Fruit fly (Drosophila melanogaster): ENCODE results near the gene comt.
A peak's percentile ranks its signal among the peaks of the same experiment; 100 is the strongest.

Gene comt

DNA sequence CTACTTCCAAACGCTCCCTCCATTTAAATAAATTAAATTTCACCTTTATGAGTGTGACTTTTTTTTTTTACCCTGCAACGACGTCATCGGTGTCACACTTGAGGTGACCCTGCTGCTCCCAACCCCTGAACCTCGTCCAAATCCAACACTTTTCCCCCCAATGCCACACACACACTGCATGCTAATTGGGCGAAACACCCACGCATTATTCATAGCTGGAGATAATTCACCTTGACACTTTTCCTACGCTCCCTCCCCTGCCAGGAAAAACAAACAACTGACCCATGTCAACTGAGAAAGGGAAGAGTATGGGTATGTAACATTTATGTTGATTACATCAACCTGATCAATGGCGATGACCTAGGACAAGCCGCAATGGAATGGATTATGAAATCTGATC lies 39.5 kb upstream of the comt start:
- no peak for TF ChIP-seq CG5204 (GFP tag; optimal IDR thresholded peaks at IDR 0.05)
- no peak for TF ChIP-seq CG14711 (tag; optimal IDR thresholded peaks at IDR 0.05)
- no peak for TF ChIP-seq CG1620 (GFP tag; optimal IDR thresholded peaks at IDR 0.05)
- no peak for TF ChIP-seq cnc (optimal IDR thresholded peaks at IDR 0.05)
- TF ChIP-seq CG7045 (GFP tag; optimal IDR thresholded peaks at IDR 0.05) = no peak
- TF ChIP-seq CG11617 (GFP tag; optimal IDR thresholded peaks at IDR 0.05) = no peak
- TF ChIP-seq CG33017 (tag; optimal IDR thresholded peaks at IDR 0.05) = no peak
- no peak for TF ChIP-seq kay (GFP tag; ENCODE audit: borderline replicate concordance)
- TF ChIP-seq cic (GFP tag; optimal IDR thresholded peaks at IDR 0.05) = no peak
- no peak for TF ChIP-seq Crg-1 (GFP tag; optimal IDR thresholded peaks at IDR 0.05)
- TF ChIP-seq tj (GFP tag; optimal IDR thresholded peaks at IDR 0.05) = no peak
- no peak for TF ChIP-seq Hr96 (GFP tag; optimal IDR thresholded peaks at IDR 0.05)
- TF ChIP-seq Clk (GFP tag; optimal IDR thresholded peaks at IDR 0.05) = no peak
- TF ChIP-seq bab1 (GFP tag; optimal IDR thresholded peaks at IDR 0.05) = no peak
- TF ChIP-seq Mnt (GFP tag; optimal IDR thresholded peaks at IDR 0.05) = no peak
- no peak for TF ChIP-seq CG12768 (GFP tag; optimal IDR thresholded peaks at IDR 0.05)
- no peak for TF ChIP-seq CG7101 (tag; optimal IDR thresholded peaks at IDR 0.05)
- no peak for TF ChIP-seq toe (GFP tag; optimal IDR thresholded peaks at IDR 0.05)

DNA sequence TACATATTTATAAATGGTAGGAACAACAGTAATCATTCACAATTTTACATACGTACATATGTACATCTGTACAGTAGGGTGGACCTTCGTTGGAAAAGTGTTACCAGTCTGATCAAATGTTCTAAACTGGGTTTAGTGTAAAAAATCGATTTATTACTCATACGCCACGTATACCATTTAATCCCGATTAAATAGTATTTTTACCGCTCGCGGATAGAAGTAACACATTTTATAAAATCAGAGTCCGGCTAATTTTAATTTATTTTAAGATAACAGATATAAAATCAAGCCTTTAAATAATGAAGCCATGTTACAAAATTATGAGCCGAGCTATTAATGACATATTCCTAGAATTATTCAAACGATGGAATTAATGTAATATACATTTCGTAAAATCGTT lies 38.4 kb upstream of the comt start:
- TF ChIP-seq pad (GFP tag; optimal IDR thresholded peaks at IDR 0.05) (no peak), kay (GFP tag; ENCODE audit: borderline replicate concordance) (peak; percentile 61)

DNA sequence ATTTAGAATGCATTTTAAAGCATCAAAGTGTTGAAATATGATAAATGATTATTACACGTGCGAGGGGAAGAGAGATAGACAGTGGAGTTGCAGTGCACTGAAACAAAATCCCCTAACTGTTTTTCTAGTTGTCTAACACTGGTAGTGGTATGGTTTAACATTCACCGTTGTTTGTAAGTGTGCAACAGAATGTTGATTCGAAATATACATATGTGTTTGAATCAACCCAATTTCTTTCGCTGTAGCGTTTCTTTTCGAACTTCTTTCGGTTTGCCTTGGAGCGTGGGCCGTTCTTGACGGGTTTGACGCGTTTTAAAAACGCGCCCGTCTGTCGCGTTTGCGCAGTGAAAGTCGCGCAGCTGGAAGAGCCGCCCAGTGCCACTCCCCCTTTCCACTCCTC lies 37.5 kb upstream of the comt start:
- TF ChIP-seq CG1620 (GFP tag; optimal IDR thresholded peaks at IDR 0.05) (no peak), CG7045 (GFP tag; optimal IDR thresholded peaks at IDR 0.05) (no peak), CG5204 (GFP tag; optimal IDR thresholded peaks at IDR 0.05) (no peak), Crg-1 (GFP tag; optimal IDR thresholded peaks at IDR 0.05) (no peak), bab1 (GFP tag; optimal IDR thresholded peaks at IDR 0.05) (no peak), toe (GFP tag; optimal IDR thresholded peaks at IDR 0.05) (no peak), Mnt (GFP tag; optimal IDR thresholded peaks at IDR 0.05) (no peak), Hr96 (GFP tag; optimal IDR thresholded peaks at IDR 0.05) (no peak), CG12768 (GFP tag; optimal IDR thresholded peaks at IDR 0.05) (no peak), pad (GFP tag; optimal IDR thresholded peaks at IDR 0.05) (no peak), tj (GFP tag; optimal IDR thresholded peaks at IDR 0.05) (no peak), Clk (GFP tag; optimal IDR thresholded peaks at IDR 0.05) (no peak), ovo (GFP tag; optimal IDR thresholded peaks at IDR 0.05) (no peak), cic (GFP tag; optimal IDR thresholded peaks at IDR 0.05) (no peak), kay (GFP tag; ENCODE audit: borderline replicate concordance) (no peak), CG33017 (tag; optimal IDR thresholded peaks at IDR 0.05) (no peak), CG11617 (GFP tag; optimal IDR thresholded peaks at IDR 0.05) (no peak), CG7101 (tag; optimal IDR thresholded peaks at IDR 0.05) (no peak), cnc (optimal IDR thresholded peaks at IDR 0.05) (no peak)

DNA sequence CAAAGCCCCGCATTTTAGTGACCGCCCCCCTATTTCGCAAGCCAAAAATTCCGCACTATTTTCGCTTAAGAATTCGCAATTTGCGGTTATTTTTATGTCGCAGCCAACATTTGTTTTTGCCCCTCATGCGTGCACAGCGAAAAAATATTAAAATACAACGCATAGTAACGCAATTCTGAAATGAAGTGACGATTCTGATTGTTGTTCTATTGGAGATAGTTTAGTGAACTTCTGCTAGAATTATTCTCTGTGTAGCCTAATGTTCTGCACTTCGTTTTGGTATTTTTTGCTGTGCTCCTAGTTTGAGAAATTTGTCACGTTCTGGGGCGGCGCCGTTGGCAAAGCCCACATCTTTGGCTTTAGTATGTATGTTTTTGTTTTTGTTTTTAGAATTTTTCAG lies 37.0 kb upstream of the comt start:
- TF ChIP-seq CG11617 (GFP tag; optimal IDR thresholded peaks at IDR 0.05) (no peak), bab1 (GFP tag; optimal IDR thresholded peaks at IDR 0.05) (peak; percentile 7)

DNA sequence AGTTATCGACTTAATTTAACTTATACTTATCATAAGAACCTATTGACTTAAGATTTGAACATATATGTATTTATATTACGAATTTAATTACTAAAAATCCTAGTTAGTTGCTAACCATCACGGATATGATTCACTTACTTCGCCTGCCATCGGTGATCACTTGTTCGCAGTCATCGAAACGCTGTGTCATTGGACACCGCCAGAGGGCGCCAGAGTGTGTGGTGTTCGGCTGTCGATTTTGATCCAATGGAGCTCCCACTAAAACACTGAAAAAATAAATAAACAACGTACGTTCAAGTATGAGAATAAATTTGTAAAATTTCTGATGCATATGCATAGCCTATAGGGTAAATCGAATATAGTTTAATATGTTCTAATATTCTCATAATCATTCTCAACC lies 34.0 kb upstream of the comt start:
- TF ChIP-seq bab1 (GFP tag; optimal IDR thresholded peaks at IDR 0.05) (no peak), ovo (GFP tag; optimal IDR thresholded peaks at IDR 0.05) (no peak), CG7045 (GFP tag; optimal IDR thresholded peaks at IDR 0.05) (no peak), Clk (GFP tag; optimal IDR thresholded peaks at IDR 0.05) (no peak), Hr96 (GFP tag; optimal IDR thresholded peaks at IDR 0.05) (no peak)

DNA sequence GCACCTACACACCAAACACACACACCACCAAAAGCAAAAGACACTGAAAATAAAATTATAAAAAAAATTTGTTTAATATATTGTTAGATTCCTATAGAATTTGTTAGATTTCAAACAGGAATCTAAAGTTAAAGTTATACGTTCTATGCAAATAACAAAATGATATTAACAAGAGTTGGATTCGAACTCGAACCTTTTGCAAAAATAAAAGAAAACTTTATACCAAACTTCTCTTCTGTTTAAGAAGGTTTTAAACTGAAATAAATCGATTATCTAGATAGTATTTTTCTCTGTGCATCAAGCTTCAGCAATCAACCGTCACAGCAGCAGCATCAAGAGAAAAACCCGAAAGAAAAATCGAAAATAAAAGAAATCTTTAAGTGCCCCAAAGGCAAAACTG lies 32.3 kb upstream of the comt start:
- TF ChIP-seq Mnt (GFP tag; optimal IDR thresholded peaks at IDR 0.05) (no peak), tj (GFP tag; optimal IDR thresholded peaks at IDR 0.05) (no peak), pad (GFP tag; optimal IDR thresholded peaks at IDR 0.05) (no peak), CG7101 (tag; optimal IDR thresholded peaks at IDR 0.05) (no peak), CG7045 (GFP tag; optimal IDR thresholded peaks at IDR 0.05) (no peak), CG11617 (GFP tag; optimal IDR thresholded peaks at IDR 0.05) (no peak), CG33017 (tag; optimal IDR thresholded peaks at IDR 0.05) (no peak), CG14711 (tag; optimal IDR thresholded peaks at IDR 0.05) (no peak), toe (GFP tag; optimal IDR thresholded peaks at IDR 0.05) (no peak), Crg-1 (GFP tag; optimal IDR thresholded peaks at IDR 0.05) (no peak), bab1 (GFP tag; optimal IDR thresholded peaks at IDR 0.05) (no peak), CG1620 (GFP tag; optimal IDR thresholded peaks at IDR 0.05) (no peak)

DNA sequence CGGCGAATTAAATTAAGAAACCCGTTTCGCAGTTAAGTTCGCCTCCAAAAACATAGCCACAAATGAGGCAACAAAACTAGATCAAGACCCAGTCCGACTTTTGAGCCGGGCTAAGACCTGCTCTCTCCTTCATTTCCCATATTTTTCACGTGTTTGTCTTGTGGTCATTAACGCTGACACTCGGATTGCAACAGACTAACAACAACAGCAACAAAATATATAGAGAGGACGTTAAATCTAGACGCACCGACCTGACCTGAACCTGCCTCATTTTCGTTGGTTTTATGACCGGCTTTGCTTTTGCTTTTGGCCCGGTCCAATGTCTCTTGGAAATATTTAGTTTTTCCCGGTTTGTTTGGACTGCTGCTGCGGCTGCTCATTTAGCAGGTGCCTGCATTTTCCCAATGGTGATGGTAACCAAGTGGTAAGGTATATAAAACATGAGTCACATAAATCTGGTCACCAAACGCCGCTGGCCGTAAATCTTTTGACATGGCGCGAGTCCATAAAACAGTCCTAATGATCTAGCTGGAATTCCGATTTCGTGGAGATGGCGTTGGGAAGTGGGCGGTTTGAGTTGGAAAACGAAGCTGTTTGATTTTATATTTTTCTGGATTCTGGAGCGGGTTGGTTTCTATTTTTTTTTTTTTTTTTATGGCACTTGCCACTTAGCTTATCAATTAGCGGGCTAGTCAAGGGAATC lies 31.2 kb upstream of the comt start:
- TF ChIP-seq CG12768 (GFP tag; optimal IDR thresholded peaks at IDR 0.05) = no peak
- no peak for TF ChIP-seq Clk (GFP tag; optimal IDR thresholded peaks at IDR 0.05)
- TF ChIP-seq bab1 (GFP tag; optimal IDR thresholded peaks at IDR 0.05) = no peak
- no peak for TF ChIP-seq ovo (GFP tag; optimal IDR thresholded peaks at IDR 0.05)
- no peak for TF ChIP-seq cic (GFP tag; optimal IDR thresholded peaks at IDR 0.05)
- no peak for TF ChIP-seq CG33017 (tag; optimal IDR thresholded peaks at IDR 0.05)
- no peak for TF ChIP-seq CG7045 (GFP tag; optimal IDR thresholded peaks at IDR 0.05)
- no peak for TF ChIP-seq CG7101 (tag; optimal IDR thresholded peaks at IDR 0.05)
- no peak for TF ChIP-seq pad (GFP tag; optimal IDR thresholded peaks at IDR 0.05)
- no peak for TF ChIP-seq tj (GFP tag; optimal IDR thresholded peaks at IDR 0.05)
- TF ChIP-seq CG14711 (tag; optimal IDR thresholded peaks at IDR 0.05) = no peak
- TF ChIP-seq CG1620 (GFP tag; optimal IDR thresholded peaks at IDR 0.05) = no peak
- TF ChIP-seq Crg-1 (GFP tag; optimal IDR thresholded peaks at IDR 0.05) = no peak
- no peak for TF ChIP-seq toe (GFP tag; optimal IDR thresholded peaks at IDR 0.05)
- no peak for TF ChIP-seq cnc (optimal IDR thresholded peaks at IDR 0.05)
- no peak for TF ChIP-seq Hr96 (GFP tag; optimal IDR thresholded peaks at IDR 0.05)

Measured in whole organism, adult.